Fruit fly (Drosophila melanogaster) whole organism, embryonic: Measurements from ENCODE around the gene mRpS10.
A peak's percentile ranks its signal among the peaks of the same experiment; 100 is the strongest.

Experiments used
- Antp ChIP-seq: fragments of 200-800 bp; sonication (Bioruptor generic); optimal IDR thresholded peaks from 3 replicates; lab custom pipeline; 2016; ENCODE audit warnings: missing biosample characterization, missing genetic modification characterization
- Atf-2 ChIP-seq: fragments of 200-800 bp; sonication (Bioruptor generic); optimal IDR thresholded peaks from 2 replicates; lab custom pipeline; 2016; ENCODE audit warnings: missing biosample characterization, missing genetic modification characterization
- B-H1 ChIP-seq: fragments of 200-800 bp; sonication (Bioruptor generic); IDR thresholded peaks from 3 replicates; pipeline ENCODE4 v1.3.6; 2022; ENCODE audit warnings: missing biosample characterization, missing genetic modification characterization
- CG11456 ChIP-seq: fragments of 200-800 bp; sonication (Bioruptor generic); IDR thresholded peaks from 3 replicates; pipeline ENCODE4 v1.3.6; 2022; ENCODE audit warnings: missing biosample characterization, missing genetic modification characterization
- CG12744 ChIP-seq: fragments of 200-800 bp; sonication (Bioruptor generic); optimal IDR thresholded peaks from 2 replicates; lab custom pipeline; 2016; ENCODE audit warnings: missing biosample characterization, missing genetic modification characterization
- CG12942 ChIP-seq: fragments of 200-800 bp; sonication (Bioruptor generic); optimal IDR thresholded peaks from 3 replicates; lab custom pipeline; 2016; ENCODE audit warnings: missing biosample characterization, missing genetic modification characterization
- CG13123 ChIP-seq: fragments of 200-800 bp; sonication (Bioruptor generic); optimal IDR thresholded peaks from 2 replicates; lab custom pipeline; 2016; ENCODE audit warnings: missing biosample characterization, missing genetic modification characterization
- CG13287 ChIP-seq: fragments of 200-800 bp; sonication (Bioruptor generic); IDR thresholded peaks from 2 replicates; pipeline ENCODE4 v1.3.6; 2022; ENCODE audit warnings: missing biosample characterization, missing genetic modification characterization; ENCODE audit not compliant: partially characterized antibody
- CG13624 ChIP-seq: fragments of 200-800 bp; sonication (Bioruptor generic); optimal IDR thresholded peaks from 2 replicates; lab custom pipeline; 2016; ENCODE audit warnings: missing biosample characterization, missing genetic modification characterization
- CG14710 ChIP-seq: fragments of 200-800 bp; sonication (Bioruptor generic); optimal IDR thresholded peaks from 3 replicates; lab custom pipeline; 2019; ENCODE audit warnings: missing biosample characterization, mild to moderate bottlenecking, missing genetic modification characterization, moderate library complexity
- CG1603 ChIP-seq: fragments of 200-800 bp; sonication (Bioruptor generic); optimal IDR thresholded peaks from 2 replicates; lab custom pipeline; 2019; ENCODE audit warnings: missing biosample characterization, mild to moderate bottlenecking, missing genetic modification characterization, moderate library complexity
- CG1832 ChIP-seq: fragments of 200-800 bp; sonication (Bioruptor generic); optimal IDR thresholded peaks from 2 replicates; lab custom pipeline; 2017; ENCODE audit warnings: missing biosample characterization, mild to moderate bottlenecking, missing genetic modification characterization, inconsistent platforms
- CG31224 ChIP-seq: fragments of 200-800 bp; sonication (Bioruptor generic); IDR thresholded peaks from 2 replicates; pipeline ENCODE4 v1.3.6; 2022; ENCODE audit warnings: missing biosample characterization, missing genetic modification characterization
- CG4360 ChIP-seq: fragments of 200-800 bp; sonication (Bioruptor generic); IDR thresholded peaks from 2 replicates; pipeline ENCODE4 v1.3.6; 2022; ENCODE audit warnings: missing biosample characterization, missing genetic modification characterization
- CG4820 ChIP-seq: fragments of 200-800 bp; sonication (Bioruptor generic); optimal IDR thresholded peaks from 3 replicates; lab custom pipeline; 2016; ENCODE audit warnings: missing biosample characterization, missing genetic modification characterization
- CG5180 ChIP-seq: fragments of 200-800 bp; sonication (Bioruptor generic); optimal IDR thresholded peaks from 3 replicates; lab custom pipeline; 2017; ENCODE audit warnings: missing biosample characterization, missing genetic modification characterization, mild to moderate bottlenecking, moderate library complexity, missing genetic modification reagents
- CG6854 ChIP-seq: fragments of 200-800 bp; sonication (Bioruptor generic); optimal IDR thresholded peaks from 3 replicates; lab custom pipeline; 2017; ENCODE audit warnings: missing biosample characterization, mild to moderate bottlenecking, missing genetic modification characterization
- CG7271 ChIP-seq: fragments of 200-800 bp; sonication (Bioruptor generic); optimal IDR thresholded peaks from 2 replicates; lab custom pipeline; 2018; ENCODE audit warnings: missing biosample characterization, mild to moderate bottlenecking, missing genetic modification characterization, moderate library complexity
- D ChIP-seq, 2 experiments: fragments of 200-800 bp in 1 of 2; fragments of >200 bp in 1 of 2; sonication (Bioruptor generic) in 1 of 2; optimal IDR thresholded peaks; 2 replicates in 1 of 2; 3 replicates in 1 of 2; lab custom pipeline; 2017; ENCODE audit warnings: mild to moderate bottlenecking in 1 of 2, missing biosample characterization in 1 of 2, missing genetic modification characterization in 1 of 2, missing genetic modification reagents in 1 of 2
- ERR ChIP-seq: fragments of 200-800 bp; sonication (Bioruptor generic); optimal IDR thresholded peaks from 2 replicates; lab custom pipeline; 2016; ENCODE audit warnings: missing biosample characterization, missing genetic modification characterization
- Gug ChIP-seq: fragments of 200-800 bp; sonication (Bioruptor generic); IDR thresholded peaks from 4 replicates; pipeline ENCODE4 v1.3.6; 2022; ENCODE audit warnings: missing biosample characterization, missing genetic modification characterization
- HLH4C ChIP-seq: fragments of 200-800 bp; sonication (Bioruptor generic); IDR thresholded peaks from 3 replicates; pipeline ENCODE4 v1.3.6; 2022; ENCODE audit warnings: missing biosample characterization, missing genetic modification characterization; ENCODE audit not compliant: partially characterized antibody
- Hsf ChIP-seq: fragments of 200-800 bp; sonication (Bioruptor generic); optimal IDR thresholded peaks from 3 replicates; lab custom pipeline; 2016; ENCODE audit warnings: missing biosample characterization, missing genetic modification characterization
- Lim3 ChIP-seq: fragments of 200-800 bp; sonication (Bioruptor generic); IDR thresholded peaks from 2 replicates; pipeline ENCODE4 v1.3.6; 2022; ENCODE audit warnings: missing biosample characterization, missing genetic modification characterization
- Lpt ChIP-seq: fragments of >200 bp; optimal IDR thresholded peaks from 2 replicates; lab custom pipeline; 2018; ENCODE audit warnings: missing biosample characterization, missing genetic modification characterization
- Max ChIP-seq: fragments of 200-800 bp; sonication (Bioruptor generic); optimal IDR thresholded peaks from 2 replicates; lab custom pipeline; 2016; ENCODE audit warnings: missing biosample characterization, mild to moderate bottlenecking, missing genetic modification characterization
- NC2α ChIP-seq: fragments of 200-800 bp; sonication (Bioruptor generic); optimal IDR thresholded peaks from 2 replicates; lab custom pipeline; 2016; ENCODE audit warnings: missing biosample characterization, missing genetic modification characterization
- Nf-YC ChIP-seq: fragments of 200-800 bp; optimal IDR thresholded peaks from 3 replicates; lab custom pipeline; 2019; ENCODE audit warnings: missing biosample characterization, mild to moderate bottlenecking, missing genetic modification characterization, moderate library complexity
- Poxn ChIP-seq: fragments of 200-800 bp; sonication (Bioruptor generic); IDR thresholded peaks from 2 replicates; pipeline ENCODE4 v1.3.6; 2022; ENCODE audit warnings: missing biosample characterization, missing genetic modification characterization
- Vsx1 ChIP-seq: fragments of 200-800 bp; sonication (Bioruptor generic); optimal IDR thresholded peaks from 2 replicates; lab custom pipeline; 2017; ENCODE audit warnings: missing biosample characterization, mild to moderate bottlenecking, missing genetic modification characterization, missing genetic modification reagents
- ato ChIP-seq: fragments of 200-800 bp; sonication (Bioruptor generic); IDR thresholded peaks from 2 replicates; pipeline ENCODE4 v1.3.6; 2022; ENCODE audit warnings: missing biosample characterization, missing genetic modification characterization; ENCODE audit not compliant: partially characterized antibody
- az2 ChIP-seq: fragments of 200-800 bp; sonication (Bioruptor generic); optimal IDR thresholded peaks from 3 replicates; lab custom pipeline; 2016; ENCODE audit warnings: missing biosample characterization, missing genetic modification characterization
- fru ChIP-seq: fragments of >200 bp; optimal IDR thresholded peaks from 2 replicates; lab custom pipeline; 2017
- kni ChIP-seq: fragments of 200-800 bp; sonication (Bioruptor generic); optimal IDR thresholded peaks from 3 replicates; lab custom pipeline; 2017; ENCODE audit warnings: mild to moderate bottlenecking, missing biosample characterization, missing genetic modification reagents, missing genetic modification characterization
- lilli ChIP-seq: fragments of 200-800 bp; sonication (Bioruptor generic); optimal IDR thresholded peaks from 3 replicates; lab custom pipeline; 2016; ENCODE audit warnings: missing biosample characterization, missing genetic modification characterization
- maf-S ChIP-seq: fragments of 200-800 bp; sonication (Bioruptor generic); optimal IDR thresholded peaks from 2 replicates; lab custom pipeline; 2016; ENCODE audit warnings: missing biosample characterization, missing genetic modification characterization
- mam ChIP-seq: fragments of 200-800 bp; sonication (Bioruptor generic); optimal IDR thresholded peaks from 3 replicates; lab custom pipeline; 2016; ENCODE audit warnings: missing biosample characterization, missing genetic modification characterization
- nau ChIP-seq: fragments of 200-800 bp; sonication (Bioruptor generic); optimal IDR thresholded peaks from 3 replicates; lab custom pipeline; 2017; ENCODE audit warnings: missing biosample characterization, mild to moderate bottlenecking, missing genetic modification characterization, missing genetic modification reagents
- nmo ChIP-seq: fragments of 200-800 bp; sonication (Bioruptor generic); optimal IDR thresholded peaks from 2 replicates; lab custom pipeline; 2018; ENCODE audit warnings: missing biosample characterization, mild to moderate bottlenecking, missing genetic modification characterization, moderate library complexity
- onecut ChIP-seq: fragments of 200-800 bp; sonication (Bioruptor generic); IDR thresholded peaks from 2 replicates; pipeline ENCODE4 v1.3.6; 2022; ENCODE audit warnings: missing biosample characterization, missing genetic modification characterization
- run ChIP-seq: fragments of 200-800 bp; sonication (Bioruptor generic); optimal IDR thresholded peaks from 3 replicates; lab custom pipeline; 2018; ENCODE audit warnings: missing biosample characterization, mild to moderate bottlenecking, missing genetic modification characterization
- salm ChIP-seq: fragments of 200-800 bp; sonication (Bioruptor generic); optimal IDR thresholded peaks from 2 replicates; lab custom pipeline; 2018; ENCODE audit warnings: missing biosample characterization, mild to moderate bottlenecking, missing genetic modification characterization
- slbo ChIP-seq: fragments of 200-800 bp; sonication (Bioruptor generic); IDR thresholded peaks from 2 replicates; pipeline ENCODE4 v1.3.6; 2022; ENCODE audit warnings: missing biosample characterization, missing genetic modification characterization
- slou ChIP-seq: fragments of 200-800 bp; sonication (Bioruptor generic); optimal IDR thresholded peaks from 3 replicates; lab custom pipeline; 2016; ENCODE audit warnings: missing biosample characterization, missing genetic modification characterization
- tin ChIP-seq: fragments of 200-800 bp; sonication (Bioruptor generic); optimal IDR thresholded peaks from 3 replicates; lab custom pipeline; 2016; ENCODE audit warnings: missing biosample characterization, missing genetic modification characterization
- tup ChIP-seq: fragments of 200-800 bp; sonication (Bioruptor generic); optimal IDR thresholded peaks from 2 replicates; lab custom pipeline; 2016; ENCODE audit warnings: missing biosample characterization, mild to moderate bottlenecking, missing genetic modification characterization, moderate library complexity
- vnd ChIP-seq: fragments of 200-800 bp; sonication (Bioruptor generic); IDR thresholded peaks from 3 replicates; pipeline ENCODE4 v1.3.6; 2022; ENCODE audit warnings: missing biosample characterization, missing genetic modification characterization; ENCODE audit not compliant: partially characterized antibody
- wor ChIP-seq: fragments of 200-800 bp; sonication (Bioruptor generic); IDR thresholded peaks from 2 replicates; pipeline ENCODE4 v1.3.6; 2022; ENCODE audit warnings: missing biosample characterization, missing genetic modification characterization
- yki ChIP-seq: fragments of >200 bp; optimal IDR thresholded peaks from 3 replicates; lab custom pipeline; 2018
- zf30C ChIP-seq: fragments of 200-800 bp; sonication (Bioruptor generic); optimal IDR thresholded peaks from 3 replicates; lab custom pipeline; 2018; ENCODE audit warnings: missing biosample characterization, mild to moderate bottlenecking, missing genetic modification characterization

The mRpS10 gene

DNA sequence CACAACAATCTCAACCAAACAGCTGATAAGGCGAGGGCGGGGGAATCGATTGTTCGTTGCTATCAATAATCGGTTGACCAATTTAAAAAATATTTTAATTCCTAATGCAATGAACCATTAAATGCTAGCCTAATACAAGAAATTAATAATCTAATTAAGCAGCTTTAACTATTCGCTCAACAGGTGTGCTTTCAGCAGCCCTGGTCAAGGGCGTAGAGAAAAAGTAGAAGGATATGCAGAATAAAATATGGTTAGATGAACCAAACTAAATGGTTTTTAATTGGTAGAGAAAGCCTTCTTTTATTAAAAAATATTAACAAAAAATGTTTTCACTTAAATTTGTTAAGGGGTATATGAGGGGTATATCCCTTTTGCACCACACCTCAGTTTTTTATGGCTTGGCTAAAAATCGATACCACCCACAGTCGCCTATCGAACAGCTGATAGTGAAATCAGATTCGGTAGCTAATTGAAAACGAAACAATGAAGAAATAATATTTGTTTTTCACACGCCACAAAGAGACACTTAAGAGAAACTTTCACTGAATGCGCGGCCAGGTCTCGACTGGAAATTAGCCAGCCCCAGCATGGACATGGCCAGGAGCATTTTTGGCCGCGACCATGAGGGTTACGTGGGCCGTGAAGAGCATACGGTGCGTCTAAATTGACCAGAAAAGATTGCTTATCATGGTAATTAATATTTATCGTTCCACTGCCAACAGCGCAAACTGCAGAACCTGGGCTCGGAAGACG lies 10.5 kb upstream of the mRpS10 start, which contains the start of the genes SIDL and CG12241 (continued):
- TF ChIP-seq ato (GFP tag; lab: Robert Waterston, UW), result no peak
- peak; percentile 87 for TF ChIP-seq CG31224 (GFP tag; lab: Robert Waterston, UW)
- TF ChIP-seq mam (GFP tag; lab: Kevin White, UChicago), result peak; percentile 92
- no peak for TF ChIP-seq CG5180 (GFP tag; lab: Kevin White, UChicago)
- TF ChIP-seq salm, result peak; percentile 23
- peak; percentile 96 for TF ChIP-seq onecut
- peak; percentile 78 for TF ChIP-seq CG6854 (GFP tag; lab: Kevin White, UChicago)
- TF ChIP-seq kni (GFP tag; lab: Kevin White, UChicago), result no peak
- peak; percentile 70 for TF ChIP-seq CG4360 (GFP tag; lab: Robert Waterston, UW)
- peak; percentile 67 for TF ChIP-seq CG4820 (GFP tag; lab: Kevin White, UChicago)
- TF ChIP-seq CG11456 (GFP tag; lab: Robert Waterston, UW), result peak; percentile 93
- peak; percentile 31 for TF ChIP-seq CG7271 (tag; lab: Kevin White, UChicago)
- no peak for TF ChIP-seq Lpt
- TF ChIP-seq nmo (GFP tag; lab: Kevin White, UChicago), result peak; percentile 93
- TF ChIP-seq wor (GFP tag; lab: Robert Waterston, UW), result no peak
- TF ChIP-seq CG14710 (tag; lab: Kevin White, UChicago), result peak; percentile 73
- no peak; the same call in 2 of the 3 replicates for TF ChIP-seq HLH4C
- TF ChIP-seq Hsf (GFP tag; lab: Kevin White, UChicago), result peak; percentile 72
- TF ChIP-seq az2 (GFP tag; lab: Kevin White, UChicago), result peak; percentile 61
- TF ChIP-seq CG13624 (GFP tag; lab: Kevin White, UChicago), result peak; percentile 89
- TF ChIP-seq vnd, result no peak
- TF ChIP-seq fru (lab: Kevin White, UChicago), result no peak
- TF ChIP-seq Poxn (GFP tag; lab: Robert Waterston, UW), result no peak; the same call in 1 of the 2 replicates
- peak; percentile 11 for TF ChIP-seq CG12744 (GFP tag; lab: Kevin White, UChicago)
- no peak for TF ChIP-seq zf30C (GFP tag; lab: Kevin White, UChicago)
- no peak for TF ChIP-seq CG1832 (GFP tag; lab: Kevin White, UChicago)
- TF ChIP-seq maf-S (GFP tag; lab: Kevin White, UChicago), result peak; percentile 75
- no peak; the same call in 1 of the 2 replicates for TF ChIP-seq CG13287 (GFP tag; lab: Robert Waterston, UW)
- peak; percentile 87 for TF ChIP-seq lilli
- TF ChIP-seq slbo (GFP tag; lab: Robert Waterston, UW), result peak; percentile 67
- TF ChIP-seq Gug (GFP tag; lab: Robert Waterston, UW), result peak; percentile 93; the same call in 3 of the 4 replicates
- no peak for TF ChIP-seq run
- TF ChIP-seq Max, result peak; percentile 84
- no peak for TF ChIP-seq CG1603 (tag; lab: Kevin White, UChicago)
- peak; percentile 93 for TF ChIP-seq B-H1
- peak; percentile 18 for TF ChIP-seq CG13123 (GFP tag; lab: Kevin White, UChicago)
- no peak for TF ChIP-seq D (optimal IDR thresholded peaks at IDR 0.05; lab: Kevin White, UChicago)
- peak; percentile 72 for TF ChIP-seq D (GFP tag; optimal IDR thresholded peaks at IDR 0.05; lab: Kevin White, UChicago)
- peak; percentile 74 for TF ChIP-seq Antp (GFP tag; lab: Kevin White, UChicago)
- TF ChIP-seq Nf-YC (tag; lab: Kevin White, UChicago), result peak; percentile 65
- no peak for TF ChIP-seq nau
- TF ChIP-seq slou, result peak; percentile 69
- TF ChIP-seq CG12942 (GFP tag; lab: Kevin White, UChicago), result peak; percentile 40
- peak; percentile 96 for TF ChIP-seq Vsx1 (GFP tag; lab: Kevin White, UChicago)
- TF ChIP-seq tin, result peak; percentile 72
- no peak for TF ChIP-seq Lim3 (GFP tag; lab: Robert Waterston, UW)
- no peak for TF ChIP-seq Atf-2
- no peak for TF ChIP-seq yki (lab: Kevin White, UChicago)
- TF ChIP-seq tup, result no peak
- no peak for TF ChIP-seq NC2α (GFP tag; lab: Kevin White, UChicago)
- TF ChIP-seq ERR (GFP tag; lab: Kevin White, UChicago), result peak; percentile 77
